Fruit fly (Drosophila melanogaster) whole organism: ENCODE results near the gene CG5909.

Source experiments
- CG8478 ChIP-seq: fragments of >200 bp; optimal IDR thresholded peaks from 2 replicates; lab custom pipeline; 2018; ENCODE audit warnings: inconsistent platforms
- Dll ChIP-seq: fragments of >200 bp; optimal IDR thresholded peaks from 2 replicates; lab custom pipeline; 2017
- EcR ChIP-seq, 2 experiments: fragments of >200 bp; optimal IDR thresholded peaks; 2 replicates each; lab custom pipeline; 2017; ENCODE audit warnings: missing biosample characterization in 2 of 2, missing genetic modification characterization in 2 of 2, missing genetic modification reagents in 2 of 2
- pan ChIP-seq: fragments of >200 bp; optimal IDR thresholded peaks from 2 replicates; lab custom pipeline; 2017
- psq ChIP-seq: fragments of >200 bp; optimal IDR thresholded peaks from 2 replicates; lab custom pipeline; 2017
- usp ChIP-seq: fragments of >200 bp; optimal IDR thresholded peaks from 2 replicates; lab custom pipeline; 2017; ENCODE audit warnings: missing biosample characterization, missing genetic modification characterization, mixed read lengths

CG5909 gene

dm6 chr3R:27135692-27136641 lies 25.0 kb upstream of the CG5909 start:
- no peak for TF ChIP-seq EcR (GFP tag; optimal IDR thresholded peaks at IDR 0.05; lab: Kevin White, UChicago)
- no peak for TF ChIP-seq CG8478 (lab: Kevin White, UChicago)
- no peak for TF ChIP-seq pan (lab: Kevin White, UChicago)
- no peak for TF ChIP-seq usp (GFP tag; lab: Kevin White, UChicago)
- no peak for TF ChIP-seq Dll (lab: Kevin White, UChicago)
- TF ChIP-seq psq = no peak

dm6 chr3R:27137914-27138323 lies 23.0 kb upstream of the CG5909 start:
- TF ChIP-seq CG8478 (lab: Kevin White, UChicago) = no peak
- TF ChIP-seq EcR (GFP tag; optimal IDR thresholded peaks at IDR 0.05; lab: Kevin White, UChicago) = no peak
- TF ChIP-seq Dll (lab: Kevin White, UChicago) = no peak
- no peak for TF ChIP-seq usp (GFP tag; lab: Kevin White, UChicago)
- TF ChIP-seq pan (lab: Kevin White, UChicago) = no peak

dm6 chr3R:27138700-27139099 lies 22.3 kb upstream of the CG5909 start:
- no peak for TF ChIP-seq psq
- TF ChIP-seq CG8478 (lab: Kevin White, UChicago) = no peak
- no peak for TF ChIP-seq usp (GFP tag; lab: Kevin White, UChicago)
- TF ChIP-seq EcR (GFP tag; optimal IDR thresholded peaks at IDR 0.05; lab: Kevin White, UChicago) = no peak
- TF ChIP-seq pan (lab: Kevin White, UChicago) = no peak
- no peak for TF ChIP-seq Dll (lab: Kevin White, UChicago)

dm6 chr3R:27139963-27140362 lies 21.0 kb upstream of the CG5909 start:
- TF ChIP-seq Dll (lab: Kevin White, UChicago) (no peak), usp (GFP tag; lab: Kevin White, UChicago) (no peak), CG8478 (lab: Kevin White, UChicago) (no peak), EcR (GFP tag; optimal IDR thresholded peaks at IDR 0.05; lab: Kevin White, UChicago) (no peak), pan (lab: Kevin White, UChicago) (no peak), psq (no peak)

dm6 chr3R:27148812-27149769 lies 11.9 kb upstream of the CG5909 start:
- no peak for TF ChIP-seq Dll (lab: Kevin White, UChicago)
- no peak for TF ChIP-seq psq
- no peak for TF ChIP-seq CG8478 (lab: Kevin White, UChicago)
- no peak for TF ChIP-seq EcR (GFP tag; optimal IDR thresholded peaks at IDR 0.05; lab: Kevin White, UChicago)
- TF ChIP-seq usp (GFP tag; lab: Kevin White, UChicago) = no peak
- no peak for TF ChIP-seq pan (lab: Kevin White, UChicago)

- TF ChIP-seq pan (lab: Kevin White, UChicago) = no peak
- TF ChIP-seq psq = no peak
- TF ChIP-seq Dll (lab: Kevin White, UChicago) = peak; percentile 51
- TF ChIP-seq usp (GFP tag; lab: Kevin White, UChicago) = no peak
Measured at dm6 chr3R:27149884-27150676, 10.9 kb upstream of the CG5909 start.

- no peak for TF ChIP-seq psq
- TF ChIP-seq usp (GFP tag; lab: Kevin White, UChicago) = no peak
- no peak for TF ChIP-seq CG8478 (lab: Kevin White, UChicago)
- no peak for TF ChIP-seq EcR (GFP tag; optimal IDR thresholded peaks at IDR 0.05; lab: Kevin White, UChicago)
- TF ChIP-seq pan (lab: Kevin White, UChicago) = no peak
- no peak for TF ChIP-seq Dll (lab: Kevin White, UChicago)
Measured at dm6 chr3R:27150685-27151515, 10.1 kb upstream of the CG5909 start, which contains the start of gene CG6051. Gene CG6051 (minus strand): TSS chr3R:27151069.

dm6 chr3R:27151516-27151823 lies 9.5 kb upstream of the CG5909 start, which contains the start of gene Men-b:
Gene Men-b (plus strand): TSS chr3R:27151662.
- TF ChIP-seq pan (lab: Kevin White, UChicago) = no peak
- TF ChIP-seq EcR (GFP tag; optimal IDR thresholded peaks at IDR 0.05; lab: Kevin White, UChicago) = no peak
- no peak for TF ChIP-seq psq
- no peak for TF ChIP-seq usp (GFP tag; lab: Kevin White, UChicago)
- no peak for TF ChIP-seq Dll (lab: Kevin White, UChicago)
- no peak for TF ChIP-seq CG8478 (lab: Kevin White, UChicago)

dm6 chr3R:27152129-27152968 lies 8.6 kb upstream of the CG5909 start:
- TF ChIP-seq Dll (lab: Kevin White, UChicago) (no peak), EcR (GFP tag; optimal IDR thresholded peaks at IDR 0.05; lab: Kevin White, UChicago) (no peak), pan (lab: Kevin White, UChicago) (peak; percentile 47)
